Fruit fly (Drosophila melanogaster): ENCODE measurements around the gene Gmd.
A peak's percentile ranks its signal among the peaks of the same experiment; 100 is the strongest.

Gmd gene

dm6 chr2L:4973731-4974415, 3.0 kb downstream of the Gmd start, which contains the start of gene mRpL28 (continued):
- TF ChIP-seq CG14710 (tag; optimal IDR thresholded peaks at IDR 0.05) (peak; percentile 31), CTCF (GFP tag; optimal IDR thresholded peaks at IDR 0.05) (peak; percentile 3), CG31441 (GFP tag; IDR thresholded peaks at IDR 0.05) (no peak), MBD-R2 (GFP tag; IDR thresholded peaks at IDR 0.05) (peak; percentile 92), Neu2 (GFP tag; optimal IDR thresholded peaks at IDR 0.05; ENCODE audit: borderline replicate concordance) (no peak), Lpt (GFP tag; optimal IDR thresholded peaks at IDR 0.05) (no peak), CG4707 (GFP tag; optimal IDR thresholded peaks at IDR 0.05) (no peak), wek (GFP tag; optimal IDR thresholded peaks at IDR 0.05) (no peak), Hey (tag; optimal IDR thresholded peaks at IDR 0.05) (no peak), NK7.1 (GFP tag; optimal IDR thresholded peaks at IDR 0.05) (no peak), Sry-δ (GFP tag; optimal IDR thresholded peaks at IDR 0.05) (no peak), slp2 (GFP tag; optimal IDR thresholded peaks at IDR 0.05) (no peak), Ets65A (GFP tag) (peak; percentile 14), run (tag; optimal IDR thresholded peaks at IDR 0.05) (no peak), bsh (GFP tag; optimal IDR thresholded peaks at IDR 0.05) (peak in 1 of 2 experiments; percentile 18), HLH54F (GFP tag; optimal IDR thresholded peaks at IDR 0.05) (peak; percentile 27), CG7928 (GFP tag; optimal IDR thresholded peaks at IDR 0.05) (no peak), CoRest (tag; optimal IDR thresholded peaks at IDR 0.05) (peak; percentile 26), CG9817 (tag; optimal IDR thresholded peaks at IDR 0.05) (no peak), z (GFP tag; IDR thresholded peaks at IDR 0.05) (no peak), Dp (GFP tag; optimal IDR thresholded peaks at IDR 0.05) (peak; percentile 11), CG1647 (GFP tag; optimal IDR thresholded peaks at IDR 0.05) (no peak), grau (tag; optimal IDR thresholded peaks at IDR 0.05) (peak; percentile 37), h (optimal IDR thresholded peaks at IDR 0.05) (no peak), CG2678 (tag; optimal IDR thresholded peaks at IDR 0.05) (no peak), Sox100B (GFP tag; optimal IDR thresholded peaks at IDR 0.05) (no peak), gsb-n (tag; optimal IDR thresholded peaks at IDR 0.05) (no peak), Doc2 (GFP tag; IDR thresholded peaks at IDR 0.05) (no peak), trh (GFP tag; optimal IDR thresholded peaks at IDR 0.05) (no peak), toy (GFP tag; IDR thresholded peaks at IDR 0.05) (no peak), kah (GFP tag; optimal IDR thresholded peaks at IDR 0.05) (no peak), psq (GFP tag; optimal IDR thresholded peaks at IDR 0.05) (no peak), CG3838 (GFP tag; optimal IDR thresholded peaks at IDR 0.05) (no peak), cad (GFP tag; optimal IDR thresholded peaks at IDR 0.05) (no peak), lov (optimal IDR thresholded peaks at IDR 0.05) (no peak), lov (GFP tag; IDR thresholded peaks at IDR 0.05) (no peak), NfI (GFP tag; optimal IDR thresholded peaks at IDR 0.05) (no peak), cato (GFP tag; optimal IDR thresholded peaks at IDR 0.05; ENCODE audit: borderline replicate concordance) (no peak), CG16779 (GFP tag; IDR thresholded peaks at IDR 0.05) (no peak), NFAT (GFP tag; IDR thresholded peaks at IDR 0.05) (no peak), zen2 (GFP tag; IDR thresholded peaks at IDR 0.05; ENCODE audit: partially characterized antibody) (no peak; the same call in 2 of the 3 replicates), CG14050 (GFP tag; IDR thresholded peaks at IDR 0.05) (no peak), CG17361 (GFP tag; IDR thresholded peaks at IDR 0.05) (no peak), pnt (GFP tag; optimal IDR thresholded peaks at IDR 0.05) (no peak), sens (GFP tag) (peak; percentile 87), lbe (GFP tag; optimal IDR thresholded peaks at IDR 0.05) (peak; percentile 35), usp (GFP tag; optimal IDR thresholded peaks at IDR 0.05) (no peak), CG14441 (GFP tag; IDR thresholded peaks at IDR 0.05) (no peak), grn (GFP tag; optimal IDR thresholded peaks at IDR 0.05) (no peak), Dll (GFP tag; IDR thresholded peaks at IDR 0.05; ENCODE audit: partially characterized antibody) (peak; percentile 46; the same call in 1 of the 4 replicates), CG18011 (GFP tag; optimal IDR thresholded peaks at IDR 0.05) (no peak), CG10147 (GFP tag; optimal IDR thresholded peaks at IDR 0.05) (peak; percentile 12)

Data from whole organism, embryonic.